Worm (Caenorhabditis elegans) whole organism, L4 larva: ENCODE data around the gene nspg-5.
A peak's percentile ranks its signal among the peaks of the same experiment; 100 is the strongest.

Experiments used
- F26F4.8 ChIP-seq: fragments of 200-800 bp; sonication (Bioruptor generic); conservative IDR thresholded peaks from 2 replicates; pipeline ENCODE4 v1.3.6; 2022; ENCODE audit warnings: missing genetic modification characterization, missing compliant biosample characterization
- F49E8.2 ChIP-seq: sonication (generic microtip); optimal IDR thresholded peaks from 2 replicates; lab custom pipeline; 2016; ENCODE audit warnings: missing compliant biosample characterization, mild to moderate bottlenecking, missing genetic modification characterization, borderline replicate concordance
- Y5F2A.4 ChIP-seq: fragments of 200-800 bp; sonication (Bioruptor generic); optimal IDR thresholded peaks from 2 replicates; lab custom pipeline; 2018; ENCODE audit warnings: mild to moderate bottlenecking, missing genetic modification characterization, missing compliant biosample characterization
- aha-1 ChIP-seq: fragments of 150-350 bp; peaks from one replicate; lab custom pipeline; 2014; ENCODE audit warnings: missing biosample characterization, missing genetic modification characterization
- aly-2 ChIP-seq: sonication (generic microtip); optimal IDR thresholded peaks from 2 replicates; lab custom pipeline; 2018; ENCODE audit warnings: missing biosample characterization, missing genetic modification characterization
- attf-4 ChIP-seq: sonication (generic microtip); optimal IDR thresholded peaks from 3 replicates; lab custom pipeline; 2017; ENCODE audit warnings: missing biosample characterization, missing genetic modification characterization
- ceh-20 ChIP-seq: fragments of 200-800 bp; sonication (Bioruptor generic); IDR thresholded peaks from 2 replicates; pipeline ENCODE4 v1.3.6; 2022; ENCODE audit warnings: missing genetic modification reagents, missing genetic modification characterization, missing compliant biosample characterization
- ceh-32 ChIP-seq: sonication (generic microtip); optimal IDR thresholded peaks from 2 replicates; lab custom pipeline; 2016; ENCODE audit warnings: mild to moderate bottlenecking, missing genetic modification characterization, missing compliant biosample characterization; ENCODE audit not compliant: poor library complexity
- ceh-62 ChIP-seq: sonication (generic microtip); optimal IDR thresholded peaks from 2 replicates; lab custom pipeline; 2017; ENCODE audit warnings: missing biosample characterization, missing genetic modification characterization
- daf-16 ChIP-seq, 3 experiments: sonication (generic microtip); optimal IDR thresholded peaks; 2 replicates each; lab custom pipeline; 2016 to 2017; ENCODE audit warnings: missing genetic modification characterization in 3 of 3, missing genetic modification reagents in 3 of 3, mild to moderate bottlenecking in 2 of 3, missing compliant biosample characterization in 2 of 3, missing biosample characterization in 1 of 3, moderate library complexity in 1 of 3
- daf-19 ChIP-seq: fragments of 200-800 bp; sonication (Bioruptor generic); conservative IDR thresholded peaks from 2 replicates; pipeline ENCODE4 v1.3.6; 2022; ENCODE audit warnings: missing genetic modification characterization, missing compliant biosample characterization
- dmd-6 ChIP-seq: fragments of 200-800 bp; sonication (Bioruptor generic); IDR thresholded peaks from 2 replicates; pipeline ENCODE4 v1.3.6; 2022; ENCODE audit warnings: missing genetic modification reagents, missing genetic modification characterization, missing compliant biosample characterization
- dve-1 ChIP-seq: sonication (generic microtip); optimal IDR thresholded peaks from 2 replicates; lab custom pipeline; 2017; ENCODE audit warnings: antibody characterized with exemption, mild to moderate bottlenecking, missing genetic modification characterization, missing compliant biosample characterization; ENCODE audit not compliant: insufficient read depth
- hif-1 ChIP-seq, 2 experiments: sonication (generic microtip); optimal IDR thresholded peaks; 2 replicates each; lab custom pipeline; 2016 to 2017; ENCODE audit warnings: missing compliant biosample characterization in 2 of 2, missing genetic modification characterization in 2 of 2, missing genetic modification reagents in 2 of 2, missing genotype in 2 of 2, mild to moderate bottlenecking in 1 of 2
- hlh-11 ChIP-seq: fragments of 200-800 bp; sonication (Bioruptor generic); optimal IDR thresholded peaks from 2 replicates; lab custom pipeline; 2018; ENCODE audit warnings: mild to moderate bottlenecking, missing genetic modification characterization, missing compliant biosample characterization
- hlh-30 ChIP-seq: sonication (generic microtip); optimal IDR thresholded peaks from 2 replicates; lab custom pipeline; 2017; ENCODE audit warnings: antibody characterized with exemption, mild to moderate bottlenecking, missing genetic modification characterization, missing compliant biosample characterization; ENCODE audit not compliant: insufficient read depth
- hmg-1.1 ChIP-seq: fragments of 200-800 bp; sonication (Bioruptor generic); IDR thresholded peaks from 2 replicates; pipeline ENCODE4 v1.3.6; 2022; ENCODE audit warnings: missing genetic modification reagents, missing genetic modification characterization, missing compliant biosample characterization
- lin-29 ChIP-seq: fragments of 200-800 bp; sonication (Bioruptor generic); IDR thresholded peaks from 2 replicates; pipeline ENCODE4 v1.3.6; 2022; ENCODE audit warnings: missing genetic modification reagents, missing genetic modification characterization, missing compliant biosample characterization
- lsy-2 ChIP-seq, 2 experiments: fragments of 150-350 bp in 1 of 2; sonication (generic microtip) in 1 of 2; optimal IDR thresholded peaks; 2 replicates each; lab custom pipeline; 2014 to 2017; ENCODE audit warnings: missing biosample characterization in 2 of 2, missing genetic modification characterization in 2 of 2
- madf-9 ChIP-seq: fragments of 200-800 bp; sonication (Bioruptor generic); conservative IDR thresholded peaks from 2 replicates; pipeline ENCODE4 v1.3.6; 2022; ENCODE audit warnings: missing genetic modification reagents, missing genetic modification characterization, missing compliant biosample characterization
- mdl-1 ChIP-seq, 2 experiments: fragments of 150-350 bp in 1 of 2; sonication (generic microtip) in 1 of 2; optimal IDR thresholded peaks; 2 replicates each; lab custom pipeline; 2014 to 2017; ENCODE audit warnings: missing biosample characterization in 2 of 2, missing genetic modification characterization in 2 of 2
- mdt-29 ChIP-seq: fragments of 200-800 bp; sonication (Bioruptor generic); IDR thresholded peaks from 2 replicates; pipeline ENCODE4 v1.3.6; 2022; ENCODE audit warnings: missing genetic modification reagents, missing genetic modification characterization, missing compliant biosample characterization
- mep-1 ChIP-seq: fragments of 150-350 bp; sonication (generic microtip); optimal IDR thresholded peaks from 3 replicates; lab custom pipeline; 2014; ENCODE audit warnings: missing biosample characterization, missing genetic modification characterization
- nhr-10 ChIP-seq: fragments of 150-350 bp; optimal IDR thresholded peaks from 2 replicates; lab custom pipeline; 2014; ENCODE audit warnings: missing biosample characterization, missing genetic modification characterization
- nhr-102 ChIP-seq: sonication (generic microtip); optimal IDR thresholded peaks from 2 replicates; lab custom pipeline; 2016; ENCODE audit warnings: mild to moderate bottlenecking, missing genetic modification characterization, moderate library complexity, missing compliant biosample characterization
- nhr-28 ChIP-seq: fragments of 150-350 bp; optimal IDR thresholded peaks from 2 replicates; lab custom pipeline; 2014; ENCODE audit warnings: missing biosample characterization, missing genetic modification characterization
- nhr-6 ChIP-seq: fragments of 150-350 bp; optimal IDR thresholded peaks from 2 replicates; lab custom pipeline; 2014; ENCODE audit warnings: missing biosample characterization, missing genetic modification characterization
- nhr-77 ChIP-seq: fragments of 150-350 bp; optimal IDR thresholded peaks from 2 replicates; lab custom pipeline; 2014; ENCODE audit warnings: missing biosample characterization, missing genetic modification characterization
- pha-4 ChIP-seq, 2 experiments: fragments of 150-350 bp in 1 of 2; fragments of 200-800 bp in 1 of 2; sonication (Bioruptor generic) in 1 of 2; IDR thresholded peaks in 1 of 2; optimal IDR thresholded peaks in 1 of 2; 2 replicates each; pipeline versions ENCODE4 v1.3.6 to Lab custom; 2014 to 2022; ENCODE audit warnings: missing genetic modification characterization in 2 of 2, missing genetic modification reagents in 2 of 2, missing biosample characterization in 1 of 2, missing compliant biosample characterization in 1 of 2
- php-3 ChIP-seq: fragments of 200-800 bp; sonication (Bioruptor generic); IDR thresholded peaks from 2 replicates; pipeline ENCODE4 v1.3.6; 2022; ENCODE audit warnings: missing genetic modification reagents, missing genetic modification characterization, missing compliant biosample characterization
- pqm-1 ChIP-seq: sonication (generic microtip); optimal IDR thresholded peaks from 2 replicates; lab custom pipeline; 2017; ENCODE audit warnings: missing biosample characterization, missing genetic modification characterization
- tra-1 ChIP-seq: fragments of 200-800 bp; sonication (Bioruptor generic); IDR thresholded peaks from 2 replicates; pipeline ENCODE4 v1.3.6; 2022; ENCODE audit warnings: missing genetic modification reagents, missing genetic modification characterization, missing compliant biosample characterization
- ztf-7 ChIP-seq: fragments of 150-350 bp; optimal IDR thresholded peaks from 2 replicates; lab custom pipeline; 2014; ENCODE audit warnings: missing biosample characterization, missing genetic modification characterization

Gene nspg-5

ce11 chrX:2971542-2971988 lies 10.2 kb upstream of the nspg-5 start (continued):
- peak; percentile 33 for TF ChIP-seq nhr-6 (tag; lab: Kevin White, UChicago)
- TF ChIP-seq daf-19 (GFP tag; lab: Robert Waterston, UW), result no peak
- no peak; the same call in 1 of the 2 replicates for TF ChIP-seq lin-29
- TF ChIP-seq hmg-1.1, result peak; percentile 76
- no peak for TF ChIP-seq ceh-32
- no peak for TF ChIP-seq F49E8.2 (tag; lab: Kevin White, UChicago)
- no peak for TF ChIP-seq ceh-62 (tag; lab: Kevin White, UChicago)
- TF ChIP-seq pqm-1 (tag; lab: Kevin White, UChicago), result peak; percentile 22
- TF ChIP-seq ztf-7 (tag; lab: Kevin White, UChicago), result no peak
- no peak for TF ChIP-seq Y5F2A.4
- TF ChIP-seq aha-1 (tag; lab: Kevin White, UChicago), result peak; percentile 99
- TF ChIP-seq nhr-102 (tag; lab: Kevin White, UChicago), result peak; percentile 58
- TF ChIP-seq mdl-1 (tag; optimal IDR thresholded peaks at IDR 0.05; lab: Kevin White, UChicago), result peak; percentile 88 to 94

- TF ChIP-seq ceh-20 (GFP tag; lab: Robert Waterston, UW) (peak; percentile 30; the same call in 1 of the 2 replicates), mdt-29 (no peak), F26F4.8 (GFP tag; lab: Robert Waterston, UW) (no peak), aly-2 (tag; lab: Kevin White, UChicago) (no peak), mep-1 (tag; lab: Kevin White, UChicago) (peak; percentile 51), dmd-6 (peak; percentile 57), nhr-77 (tag; lab: Kevin White, UChicago) (peak; percentile 65), mdl-1 (tag; optimal IDR thresholded peaks at IDR 0.05; lab: Kevin White, UChicago) (peak in 1 of 2 experiments; percentile 2), madf-9 (GFP tag; lab: Robert Waterston, UW) (0 out of 2 replicates have a peak, but pooled peaks have one; percentile 2), lin-29 (no peak), php-3 (peak; percentile 84), dve-1 (tag; lab: Kevin White, UChicago) (peak; percentile 55), hmg-1.1 (peak; percentile 36; the same call in 1 of the 2 replicates), hlh-30 (peak; percentile 96), hlh-11 (tag; lab: Kevin White, UChicago) (peak; percentile 73), hif-1 (tag; optimal IDR thresholded peaks at IDR 0.05; lab: Kevin White, UChicago) (peak in 1 of 2 experiments; percentile 23), daf-16 (GFP tag; optimal IDR thresholded peaks at IDR 0.05; lab: Kevin White, UChicago) (no peak), daf-16 (tag; optimal IDR thresholded peaks at IDR 0.05; lab: Kevin White, UChicago) (peak; percentile 70), tra-1 (GFP tag; lab: Robert Waterston, UW) (peak; percentile 26; the same call in 1 of the 2 replicates), daf-19 (GFP tag; lab: Robert Waterston, UW) (no peak), pha-4 (GFP tag; IDR thresholded peaks at IDR 0.05; lab: Robert Waterston, UW) (no peak), pha-4 (tag; optimal IDR thresholded peaks at IDR 0.05; lab: Kevin White, UChicago) (peak; percentile 4), lsy-2 (tag; optimal IDR thresholded peaks at IDR 0.05; lab: Kevin White, UChicago) (peak in 1 of 2 experiments; percentile 39), nhr-28 (tag; lab: Kevin White, UChicago) (peak; percentile 51)
Measured at ce11 chrX:2972272-2973042, 9.4 kb upstream of the nspg-5 start.

ce11 chrX:2975421-2975820 lies 6.4 kb upstream of the nspg-5 start:
- no peak for TF ChIP-seq attf-4 (tag; lab: Kevin White, UChicago)
- TF ChIP-seq tra-1 (GFP tag; lab: Robert Waterston, UW), result no peak

- no peak for TF ChIP-seq nhr-10 (tag; lab: Kevin White, UChicago)
- peak; percentile 75 for TF ChIP-seq aha-1 (tag; lab: Kevin White, UChicago)
Measured at ce11 chrX:2976148-2976547, 5.7 kb upstream of the nspg-5 start, which contains the start of gene aakg-3. aakg-3 (plus strand) TSS chrX:2976448.
